Worm (Caenorhabditis elegans): ENCODE measurements around the gene best-22.

Gene best-22

DNA sequence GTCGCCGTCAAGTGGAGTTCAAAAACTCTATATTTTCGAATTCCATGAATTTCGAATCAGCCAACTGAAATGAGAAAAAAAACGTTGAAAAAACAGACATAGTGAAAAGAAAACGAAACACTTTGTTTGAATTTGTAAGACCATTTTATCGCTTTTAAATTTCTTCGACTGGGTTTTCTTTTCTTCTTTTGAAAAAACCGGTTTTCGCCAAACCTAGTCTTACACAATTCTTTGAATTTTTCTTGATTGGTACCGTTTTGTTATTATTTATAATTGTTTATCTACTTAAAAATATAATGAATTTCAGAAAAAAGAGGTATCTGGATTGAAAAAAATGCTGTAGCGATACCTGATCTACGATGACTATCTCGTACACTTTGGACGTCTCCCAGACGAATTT, at the start of gene best-22:
Gene best-22 (plus strand): TSS at position 301 of the 400 bp plus-strand sequence.
- no peak for TF ChIP-seq npax-4 (tag; optimal IDR thresholded peaks at IDR 0.05)
- no peak for TF ChIP-seq nhr-11 (tag; optimal IDR thresholded peaks at IDR 0.05)
- no peak for TF ChIP-seq hlh-15 (tag; optimal IDR thresholded peaks at IDR 0.05)
- no peak for TF ChIP-seq hlh-8 (tag; optimal IDR thresholded peaks at IDR 0.05)
- no peak for TF ChIP-seq sox-4 (tag; optimal IDR thresholded peaks at IDR 0.05)
- TF ChIP-seq ceh-6 (GFP tag; optimal IDR thresholded peaks at IDR 0.05) = no peak
- no peak for TF ChIP-seq pqm-1 (tag; optimal IDR thresholded peaks at IDR 0.05)
- TF ChIP-seq ceh-48 (tag; optimal IDR thresholded peaks at IDR 0.05) = no peak
- no peak for TF ChIP-seq lim-6 (tag; optimal IDR thresholded peaks at IDR 0.05)
- no peak for TF ChIP-seq ttx-3 (tag; optimal IDR thresholded peaks at IDR 0.05)
- no peak for TF ChIP-seq unc-3 (GFP tag; conservative IDR thresholded peaks at IDR 0.05)
- no peak for TF ChIP-seq unc-3 (tag; optimal IDR thresholded peaks at IDR 0.05)
- no peak for TF ChIP-seq ets-4 (tag; optimal IDR thresholded peaks at IDR 0.05)
- TF ChIP-seq fax-1 (tag; optimal IDR thresholded peaks at IDR 0.05) = no peak
- TF ChIP-seq pha-4 (tag; optimal IDR thresholded peaks at IDR 0.05) = no peak
- no peak for TF ChIP-seq elt-2 (tag; optimal IDR thresholded peaks at IDR 0.05)
- no peak for TF ChIP-seq ref-2 (tag; optimal IDR thresholded peaks at IDR 0.05)

- TF ChIP-seq ttx-3 (tag; optimal IDR thresholded peaks at IDR 0.05) (no peak), npax-4 (tag; optimal IDR thresholded peaks at IDR 0.05) (no peak), nhr-232 (tag; optimal IDR thresholded peaks at IDR 0.05) (no peak), zip-5 (tag; optimal IDR thresholded peaks at IDR 0.05) (no peak), hlh-15 (tag; optimal IDR thresholded peaks at IDR 0.05) (no peak), syd-9 (tag; optimal IDR thresholded peaks at IDR 0.05) (no peak), che-1 (tag; optimal IDR thresholded peaks at IDR 0.05) (no peak), ceh-9 (tag; optimal IDR thresholded peaks at IDR 0.05) (no peak)
Measured at ce11 chrIV:12301161-12301560, 48.6 kb upstream of the best-22 start, which contains the start of gene oac-59. oac-59 (minus strand) TSS chrIV:12301261.

ce11 chrIV:12302885-12303284, 46.9 kb upstream of the best-22 start:
- TF ChIP-seq ceh-24 (tag; optimal IDR thresholded peaks at IDR 0.05) = no peak
- TF ChIP-seq nfya-1 (tag; optimal IDR thresholded peaks at IDR 0.05) = no peak
- TF ChIP-seq pat-9 (tag; optimal IDR thresholded peaks at IDR 0.05) = no peak
- no peak for TF ChIP-seq elt-2 (tag; optimal IDR thresholded peaks at IDR 0.05)
- no peak for TF ChIP-seq madf-2 (tag; optimal IDR thresholded peaks at IDR 0.05)
- no peak for TF ChIP-seq ceh-34 (tag; optimal IDR thresholded peaks at IDR 0.05)
- no peak for TF ChIP-seq tbx-2 (tag; optimal IDR thresholded peaks at IDR 0.05)
- TF ChIP-seq elt-4 (tag; optimal IDR thresholded peaks at IDR 0.05) = no peak
- TF ChIP-seq lim-6 (tag; optimal IDR thresholded peaks at IDR 0.05) = no peak
- no peak for TF ChIP-seq sdc-2 (tag; optimal IDR thresholded peaks at IDR 0.05)

ce11 chrIV:12304750-12305149, 45.0 kb upstream of the best-22 start:
- TF ChIP-seq ceh-9 (tag; optimal IDR thresholded peaks at IDR 0.05) (no peak), hlh-30 (tag; optimal IDR thresholded peaks at IDR 0.05; ENCODE audit: insufficient read depth) (no peak), gmeb-2 (tag; optimal IDR thresholded peaks at IDR 0.05) (no peak), nhr-11 (tag; optimal IDR thresholded peaks at IDR 0.05) (no peak), dve-1 (tag; optimal IDR thresholded peaks at IDR 0.05) (no peak), Y22D7AL.16 (tag; optimal IDR thresholded peaks at IDR 0.05) (no peak), K09A11.1 (tag; optimal IDR thresholded peaks at IDR 0.05; ENCODE audit: insufficient read depth) (no peak), eyg-1 (tag; optimal IDR thresholded peaks at IDR 0.05) (no peak), nfya-1 (tag; optimal IDR thresholded peaks at IDR 0.05) (no peak), pqm-1 (tag; optimal IDR thresholded peaks at IDR 0.05) (no peak), pha-4 (tag; optimal IDR thresholded peaks at IDR 0.05) (no peak), pat-9 (tag; optimal IDR thresholded peaks at IDR 0.05) (no peak), lim-6 (tag; optimal IDR thresholded peaks at IDR 0.05) (no peak), mec-3 (tag; optimal IDR thresholded peaks at IDR 0.05; ENCODE audit: borderline replicate concordance) (no peak), ceh-31 (tag; optimal IDR thresholded peaks at IDR 0.05) (no peak), unc-86 (tag; optimal IDR thresholded peaks at IDR 0.05) (no peak), F13H6.1 (tag; optimal IDR thresholded peaks at IDR 0.05) (no peak)
